Fruit fly (Drosophila melanogaster) whole organism, wandering third instar larva: ENCODE measurements around the gene Ugt37E1.

Experiments used
- Hr78 ChIP-seq: fragments of >200 bp; optimal IDR thresholded peaks from 2 replicates; lab custom pipeline; 2017; ENCODE audit warnings: missing biosample characterization, missing genetic modification characterization
- Jra ChIP-seq: sonication (Bioruptor generic); optimal IDR thresholded peaks from 2 replicates; lab custom pipeline; 2016; ENCODE audit warnings: missing biosample characterization, missing genetic modification characterization
- Vsx2 ChIP-seq: fragments of 200-300, 225-300 bp; sonication (Bioruptor generic); optimal IDR thresholded peaks from 2 replicates; lab custom pipeline; 2018; ENCODE audit warnings: missing biosample characterization, missing genetic modification characterization; ENCODE audit not compliant: partially characterized antibody
- br ChIP-seq: fragments of 200-800 bp; sonication (Bioruptor generic); optimal IDR thresholded peaks from 2 replicates; lab custom pipeline; 2016; ENCODE audit warnings: missing biosample characterization, missing genetic modification characterization
- dmrt93B ChIP-seq: fragments of 200-800 bp; sonication (Bioruptor generic); optimal IDR thresholded peaks from 2 replicates; lab custom pipeline; 2018; ENCODE audit warnings: missing biosample characterization, mild to moderate bottlenecking, missing genetic modification characterization
- dsf ChIP-seq: sonication (Bioruptor generic); optimal IDR thresholded peaks from 2 replicates; lab custom pipeline; 2016; ENCODE audit warnings: missing biosample characterization, missing genetic modification characterization, borderline replicate concordance

- TF ChIP-seq dmrt93B (GFP tag; lab: Kevin White, UChicago) (no peak), dsf (GFP tag; lab: Kevin White, UChicago) (no peak), Jra (GFP tag; lab: Kevin White, UChicago) (no peak), br (GFP tag; lab: Kevin White, UChicago) (no peak), Hr78 (GFP tag; lab: Kevin White, UChicago) (no peak), Vsx2 (GFP tag; lab: Kevin White, UChicago) (no peak)
Measured at dm6 chr2L:16760504-16761417, 35.6 kb upstream of the Ugt37E1 start, which contains the start of gene ppk17.
